Fruit fly (Drosophila melanogaster) whole organism, prepupa: ENCODE measurements around the gene msd5.
A peak's percentile ranks its signal among the peaks of the same experiment; 100 is the strongest.

Experiments used
- CG16779 ChIP-seq: fragments of 200-800 bp; sonication (Bioruptor generic); optimal IDR thresholded peaks from 3 replicates; lab custom pipeline; 2017; ENCODE audit warnings: missing biosample characterization, mild to moderate bottlenecking, missing genetic modification characterization
- CG32006 ChIP-seq: fragments of 200-800 bp; sonication (Bioruptor generic); optimal IDR thresholded peaks from 3 replicates; lab custom pipeline; 2017; ENCODE audit warnings: missing biosample characterization, mild to moderate bottlenecking, missing genetic modification characterization

dm6 chr3L:1320931-1321556 is 11.9 kb downstream of the msd5 start:
- TF ChIP-seq CG16779 (tag; lab: Kevin White, UChicago) (peak; percentile 18), CG32006 (GFP tag; lab: Kevin White, UChicago) (no peak)
